Fruit fly (Drosophila melanogaster) whole organism, prepupa: ENCODE data around the gene Fancd2.

Experiments
- CG16779 ChIP-seq: fragments of 200-800 bp; sonication (Bioruptor generic); optimal IDR thresholded peaks from 3 replicates; lab custom pipeline; 2017; ENCODE audit warnings: missing biosample characterization, mild to moderate bottlenecking, missing genetic modification characterization
- Hr4 ChIP-seq: fragments of 200-800 bp; sonication (Bioruptor generic); optimal IDR thresholded peaks from 3 replicates; lab custom pipeline; 2016; ENCODE audit warnings: missing biosample characterization, missing genetic modification characterization
- acj6 ChIP-seq: fragments of 200-800 bp; sonication (Bioruptor generic); optimal IDR thresholded peaks from 3 replicates; lab custom pipeline; 2016; ENCODE audit warnings: missing biosample characterization, missing genetic modification characterization
- ss ChIP-seq, 2 experiments: fragments of 200-800 bp; sonication (Bioruptor generic); optimal IDR thresholded peaks; 2 replicates in 1 of 2; 3 replicates in 1 of 2; lab custom pipeline; 2017 to 2018; ENCODE audit warnings: mild to moderate bottlenecking in 2 of 2, missing biosample characterization in 2 of 2, missing genetic modification characterization in 2 of 2, moderate library complexity in 1 of 2

dm6 chr3R:20773174-20773573, 42.8 kb downstream of the Fancd2 start:
- TF ChIP-seq acj6 (GFP tag; lab: Kevin White, UChicago) (peak; percentile 39), Hr4 (peak; percentile 11), CG16779 (tag; lab: Kevin White, UChicago) (no peak), ss (GFP tag; optimal IDR thresholded peaks at IDR 0.05; lab: Kevin White, UChicago) (peak; percentile 56 to 64)
